Fruit fly (Drosophila melanogaster) whole organism, wandering third instar larva: ENCODE results near the gene Dim1.

ENCODE experiments used
- Abd-B ChIP-seq: fragments of >200 bp; optimal IDR thresholded peaks from 2 replicates; lab custom pipeline; 2017; ENCODE audit warnings: missing biosample characterization, missing genetic modification characterization
- HLH106 ChIP-seq: fragments of 200-800 bp; optimal IDR thresholded peaks from 3 replicates; lab custom pipeline; 2019; ENCODE audit warnings: missing biosample characterization, mild to moderate bottlenecking, missing genetic modification characterization, moderate library complexity
- Jra ChIP-seq: sonication (Bioruptor generic); optimal IDR thresholded peaks from 2 replicates; lab custom pipeline; 2016; ENCODE audit warnings: missing biosample characterization, missing genetic modification characterization
- N ChIP-seq: fragments of >200 bp; optimal IDR thresholded peaks from 2 replicates; lab custom pipeline; 2018; ENCODE audit warnings: missing biosample characterization, missing external identifiers, missing genetic modification characterization
- OdsH ChIP-seq: fragments of 200-800 bp; sonication (Bioruptor generic); optimal IDR thresholded peaks from 2 replicates; lab custom pipeline; 2016; ENCODE audit warnings: missing biosample characterization, mild to moderate bottlenecking, missing genetic modification characterization
- br ChIP-seq: fragments of 200-800 bp; sonication (Bioruptor generic); optimal IDR thresholded peaks from 2 replicates; lab custom pipeline; 2016; ENCODE audit warnings: missing biosample characterization, missing genetic modification characterization
- h ChIP-seq: fragments of 200-800 bp; sonication (Bioruptor generic); optimal IDR thresholded peaks from 3 replicates; lab custom pipeline; 2016; ENCODE audit warnings: missing biosample characterization, mild to moderate bottlenecking, missing genetic modification characterization
- usp ChIP-seq: fragments of >200 bp; optimal IDR thresholded peaks from 2 replicates; lab custom pipeline; 2017; ENCODE audit warnings: missing biosample characterization, missing genetic modification characterization

The Dim1 gene

DNA sequence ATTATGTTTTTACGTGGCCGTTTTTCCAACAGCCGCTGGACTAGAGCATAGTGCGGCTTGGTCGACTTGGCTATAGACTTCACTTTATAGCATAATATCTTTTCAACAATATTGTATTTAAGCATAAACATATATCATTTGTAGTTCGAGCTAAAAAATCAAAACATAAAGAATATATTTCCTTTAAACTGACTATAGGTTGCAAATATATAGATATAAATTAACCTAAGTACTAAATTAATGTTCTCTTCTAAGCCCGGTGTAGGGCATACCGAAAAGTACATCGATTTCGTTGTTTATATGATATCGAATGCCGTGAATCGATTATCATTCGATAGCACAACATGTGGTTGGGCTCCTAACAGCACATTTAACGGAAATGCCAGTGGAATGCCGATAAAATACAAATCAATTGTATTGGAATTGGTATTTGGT is 45.5 kb downstream of the Dim1 start, which contains the start of gene MFS18 (continued):
- TF ChIP-seq usp (GFP tag; lab: Kevin White, UChicago) (no peak), HLH106 (tag; lab: Kevin White, UChicago) (peak; percentile 97)

- no peak for TF ChIP-seq OdsH (GFP tag; lab: Kevin White, UChicago)
- no peak for TF ChIP-seq Jra (GFP tag; lab: Kevin White, UChicago)
- no peak for TF ChIP-seq br
- TF ChIP-seq h (GFP tag; lab: Kevin White, UChicago): no peak
- no peak for TF ChIP-seq N (GFP tag; lab: Kevin White, UChicago)
- TF ChIP-seq Abd-B (GFP tag; lab: Kevin White, UChicago): no peak
- TF ChIP-seq, all 38 proteins: peak for 0
These were observed 49.7 kb downstream of the Dim1 start, which contains the start of gene CG15439 for dm6 chr2L:4452798-4453197. CG15439 (minus strand) TSS chr2L:4453038.
